Worm (Caenorhabditis elegans) whole organism, early embryonic: ENCODE measurements around the gene F17C11.26.

Source experiments
- B0310.2 ChIP-seq: sonication (generic microtip); optimal IDR thresholded peaks from 2 replicates; lab custom pipeline; 2016; ENCODE audit warnings: mild to moderate bottlenecking, missing genetic modification characterization, missing compliant biosample characterization
- ama-1 ChIP-seq: fragments of 150-350 bp; optimal IDR thresholded peaks from 2 replicates; lab custom pipeline; 2014
- ceh-13 ChIP-seq: fragments of 200-800 bp; sonication (Bioruptor generic); optimal IDR thresholded peaks from 2 replicates; lab custom pipeline; 2018; ENCODE audit warnings: mild to moderate bottlenecking, missing genetic modification characterization, missing compliant biosample characterization
- ceh-36 ChIP-seq: sonication (generic microtip); optimal IDR thresholded peaks from 2 replicates; lab custom pipeline; 2016; ENCODE audit warnings: missing genetic modification characterization, inconsistent platforms, missing compliant biosample characterization
- ets-7 ChIP-seq: sonication (generic microtip); optimal IDR thresholded peaks from 2 replicates; lab custom pipeline; 2016; ENCODE audit warnings: missing genotype, missing genetic modification characterization, missing compliant biosample characterization
- hmg-4 ChIP-seq: fragments of 200-800 bp; sonication (Bioruptor generic); optimal IDR thresholded peaks from 2 replicates; lab custom pipeline; 2018; ENCODE audit warnings: mild to moderate bottlenecking, missing genetic modification characterization, missing compliant biosample characterization
- pes-1 ChIP-seq: fragments of 200-800 bp; sonication (Bioruptor generic); IDR thresholded peaks from 2 replicates; pipeline ENCODE4 v1.3.6; 2022; ENCODE audit warnings: missing genetic modification reagents, missing genetic modification characterization, missing compliant biosample characterization
- sea-1 ChIP-seq: fragments of 200-800 bp; sonication (Bioruptor generic); conservative IDR thresholded peaks from 2 replicates; pipeline ENCODE4 v1.3.6; 2022; ENCODE audit warnings: missing genetic modification characterization, missing compliant biosample characterization
- tra-4 ChIP-seq: sonication (generic microtip); optimal IDR thresholded peaks from 2 replicates; lab custom pipeline; 2017; ENCODE audit warnings: missing genetic modification characterization, missing compliant biosample characterization

DNA sequence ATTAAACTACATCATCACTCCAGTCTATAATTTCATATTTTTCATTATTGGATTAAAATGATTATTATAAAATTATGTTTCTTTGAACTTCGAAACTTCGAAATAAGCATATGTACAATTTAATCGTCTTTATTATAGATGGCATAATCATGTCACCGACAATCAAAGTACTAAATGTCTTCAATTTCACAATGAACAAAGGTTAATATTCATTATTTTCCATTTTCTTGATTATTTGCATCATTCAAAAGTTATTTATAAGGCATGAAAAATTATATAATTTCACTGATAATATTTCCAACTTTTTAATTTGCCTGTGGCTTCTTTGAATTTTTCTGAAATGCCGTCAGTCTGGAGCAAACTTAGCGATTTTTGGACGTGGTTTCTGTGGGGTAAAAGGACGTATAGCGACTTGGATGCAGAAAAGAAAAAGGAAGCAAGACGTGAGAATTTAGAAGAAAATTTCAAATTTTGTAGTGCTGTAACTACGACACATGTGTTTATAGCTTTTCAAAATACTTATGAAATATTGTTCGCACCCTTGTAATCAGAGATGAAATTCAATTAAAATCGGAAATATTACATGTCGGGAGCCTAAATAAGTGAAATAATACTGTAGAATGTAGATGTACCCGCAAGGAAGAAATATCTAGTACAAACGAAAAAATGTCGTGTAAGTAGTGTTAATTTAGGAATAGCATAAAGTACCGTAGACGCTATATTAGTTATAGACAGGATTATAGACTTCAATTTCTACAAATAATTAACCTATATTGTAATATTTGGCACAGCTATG is 14.6 kb downstream of the F17C11.26 start, which contains the start of gene F17C11.13:
- TF ChIP-seq B0310.2 (tag; lab: Kevin White, UChicago), result no peak
- TF ChIP-seq ceh-13 (GFP tag; lab: Kevin White, UChicago), result no peak
- no peak for TF ChIP-seq ama-1
- TF ChIP-seq pes-1 (GFP tag; lab: Robert Waterston, UW), result no peak
- no peak for TF ChIP-seq tra-4 (tag; lab: Kevin White, UChicago)
- no peak for TF ChIP-seq ceh-36 (tag; lab: Kevin White, UChicago)
- no peak for TF ChIP-seq hmg-4
- TF ChIP-seq ets-7 (tag; lab: Kevin White, UChicago), result no peak
- TF ChIP-seq sea-1 (GFP tag; lab: Robert Waterston, UW), result no peak
